Worm (Caenorhabditis elegans): ENCODE data around the gene ZK688.1.

ce11 chrIII:7940819-7941218 lies 31.5 kb downstream of the ZK688.1 start, which contains the start of gene C29E4.12:
- TF ChIP-seq him-1 (tag; optimal IDR thresholded peaks at IDR 0.05) (no peak), W03F9.2 (tag; optimal IDR thresholded peaks at IDR 0.05) (no peak)

Measured in whole organism, L4/young adult.